Worm (Caenorhabditis elegans): Measurements from ENCODE around the gene ptr-8.
A peak's percentile ranks its signal among the peaks of the same experiment; 100 is the strongest.
"Not testable (repeated sequence)": the region's sequence is repeated elsewhere in the genome, so short reads cannot be mapped to it uniquely, and the experiment has no call there.

The ptr-8 gene

ce11 chrII:10868670-10869246, 20.3 kb upstream of the ptr-8 start, which contains the start of the genes gmps-1 and cap-2:
Gene gmps-1 (minus strand): TSS chrII:10868720.
Gene cap-2 (plus strand): TSS chrII:10869196.
- peak; percentile 95 for TF ChIP-seq W03F9.2 (tag; optimal IDR thresholded peaks at IDR 0.05)
- peak; percentile 95 for TF ChIP-seq him-1 (tag; optimal IDR thresholded peaks at IDR 0.05)
- no peak for TF ChIP-seq dao-5 (tag; optimal IDR thresholded peaks at IDR 0.05)

- TF ChIP-seq W03F9.2 (tag; optimal IDR thresholded peaks at IDR 0.05) (no peak), him-1 (tag; optimal IDR thresholded peaks at IDR 0.05) (no peak), dao-5 (tag; optimal IDR thresholded peaks at IDR 0.05) (no peak)
Observed at ce11 chrII:10870698-10871097, 18.4 kb upstream of the ptr-8 start.

- TF ChIP-seq W03F9.2 (tag; optimal IDR thresholded peaks at IDR 0.05) (peak; percentile 80), dao-5 (tag; optimal IDR thresholded peaks at IDR 0.05) (no peak), him-1 (tag; optimal IDR thresholded peaks at IDR 0.05) (peak; percentile 24)
Observed at ce11 chrII:10872541-10872940, 16.5 kb upstream of the ptr-8 start, which contains the start of the genes cyn-4 and copz-1. Gene cyn-4 (minus strand): TSS chrII:10872611. Gene copz-1 (plus strand): TSS chrII:10872879.

ce11 chrII:10873631-10874030, 15.4 kb upstream of the ptr-8 start, which contains the start of gene orc-2:
Gene orc-2 (plus strand): TSS chrII:10873931.
- TF ChIP-seq W03F9.2 (tag; optimal IDR thresholded peaks at IDR 0.05) (no peak), dao-5 (tag; optimal IDR thresholded peaks at IDR 0.05) (no peak), him-1 (tag; optimal IDR thresholded peaks at IDR 0.05) (no peak)

ce11 chrII:10880625-10881024, 8.5 kb upstream of the ptr-8 start, which contains the start of gene lurp-1:
Gene lurp-1 (plus strand): TSS chrII:10880925.
- TF ChIP-seq W03F9.2 (tag; optimal IDR thresholded peaks at IDR 0.05): no peak
- TF ChIP-seq him-1 (tag; optimal IDR thresholded peaks at IDR 0.05): no peak
- no peak for TF ChIP-seq dao-5 (tag; optimal IDR thresholded peaks at IDR 0.05)

- TF ChIP-seq W03F9.2 (tag; optimal IDR thresholded peaks at IDR 0.05): no peak
Observed at ce11 chrII:10884396-10884795, 4.7 kb upstream of the ptr-8 start, which contains the start of gene egg-3. Gene egg-3 (minus strand): TSS chrII:10884441.

ce11 chrII:10885250-10885649, 3.8 kb upstream of the ptr-8 start:
- TF ChIP-seq dao-5 (tag; optimal IDR thresholded peaks at IDR 0.05) (no peak), him-1 (tag; optimal IDR thresholded peaks at IDR 0.05) (no peak), W03F9.2 (tag; optimal IDR thresholded peaks at IDR 0.05) (no peak)

ce11 chrII:10885868-10886514, 3.1 kb upstream of the ptr-8 start, which contains the start of gene F44F4.3:
Gene F44F4.3 (minus strand): TSS chrII:10885918.
- TF ChIP-seq dao-5 (tag; optimal IDR thresholded peaks at IDR 0.05): no peak
- no peak for TF ChIP-seq W03F9.2 (tag; optimal IDR thresholded peaks at IDR 0.05)
- no peak for TF ChIP-seq him-1 (tag; optimal IDR thresholded peaks at IDR 0.05)

- TF ChIP-seq him-1 (tag; optimal IDR thresholded peaks at IDR 0.05) (no peak), dao-5 (tag; optimal IDR thresholded peaks at IDR 0.05) (no peak), W03F9.2 (tag; optimal IDR thresholded peaks at IDR 0.05) (no peak)
Observed at ce11 chrII:10887097-10887496, 2.0 kb upstream of the ptr-8 start.

- TF ChIP-seq W03F9.2 (tag; optimal IDR thresholded peaks at IDR 0.05) (no peak), him-1 (tag; optimal IDR thresholded peaks at IDR 0.05) (no peak), dao-5 (tag; optimal IDR thresholded peaks at IDR 0.05) (no peak)
Observed at ce11 chrII:10894996-10895395, 5.9 kb downstream of the ptr-8 start, which contains the start of gene sra-10. Gene sra-10 (minus strand): TSS chrII:10895096.

ce11 chrII:10895959-10896358, 6.9 kb downstream of the ptr-8 start:
- no peak for TF ChIP-seq dao-5 (tag; optimal IDR thresholded peaks at IDR 0.05)
- TF ChIP-seq W03F9.2 (tag; optimal IDR thresholded peaks at IDR 0.05): no peak
- TF ChIP-seq him-1 (tag; optimal IDR thresholded peaks at IDR 0.05): no peak

ce11 chrII:10898998-10899397, 9.9 kb downstream of the ptr-8 start:
- TF ChIP-seq dao-5 (tag; optimal IDR thresholded peaks at IDR 0.05) (no peak), him-1 (tag; optimal IDR thresholded peaks at IDR 0.05) (no peak)

- TF ChIP-seq dao-5 (tag; optimal IDR thresholded peaks at IDR 0.05) (no peak), W03F9.2 (tag; optimal IDR thresholded peaks at IDR 0.05) (no peak), him-1 (tag; optimal IDR thresholded peaks at IDR 0.05) (no peak)
Observed at ce11 chrII:10902104-10902503, 13.0 kb downstream of the ptr-8 start, which contains the start of gene gly-1. Gene gly-1 (minus strand): TSS chrII:10902204.

- not testable (repeated sequence) for TF ChIP-seq W03F9.2, him-1, dao-5 (tag; optimal IDR thresholded peaks at IDR 0.05)
Observed at ce11 chrII:10904379-10904778, 15.3 kb downstream of the ptr-8 start, which contains the start of gene sra-12. Gene sra-12 (minus strand): TSS chrII:10904479.
